Worm (Caenorhabditis elegans) whole organism, L2 larva: ENCODE results near the gene F13D11.4.

Experiments
- R02D3.7 ChIP-seq: fragments of 150-350 bp; optimal IDR thresholded peaks from 2 replicates; lab custom pipeline; 2014; ENCODE audit warnings: missing biosample characterization, missing genetic modification characterization
- alr-1 ChIP-seq: fragments of 150-350 bp; optimal IDR thresholded peaks from 2 replicates; lab custom pipeline; 2014; ENCODE audit warnings: missing biosample characterization, missing genetic modification characterization
- ama-1 ChIP-seq: fragments of 150-350 bp; optimal IDR thresholded peaks from 2 replicates; lab custom pipeline; 2018; ENCODE audit warnings: inconsistent platforms
- elt-3 ChIP-seq: sonication (generic microtip); optimal IDR thresholded peaks from 2 replicates; lab custom pipeline; 2017; ENCODE audit warnings: missing biosample characterization, missing genetic modification characterization
- lin-11 ChIP-seq: fragments of 150-350 bp; sonication (generic microtip); optimal IDR thresholded peaks from 2 replicates; lab custom pipeline; 2014; ENCODE audit warnings: missing biosample characterization, missing genetic modification characterization, inconsistent platforms, mixed read lengths
- nhr-21 ChIP-seq: fragments of 150-350 bp; optimal IDR thresholded peaks from 2 replicates; lab custom pipeline; 2014; ENCODE audit warnings: missing biosample characterization, missing genetic modification characterization
- nhr-237 ChIP-seq: fragments of 150-350 bp; optimal IDR thresholded peaks from 2 replicates; lab custom pipeline; 2014; ENCODE audit warnings: missing biosample characterization, missing genetic modification characterization
- nhr-25 ChIP-seq: fragments of 150-350 bp; sonication (generic microtip); optimal IDR thresholded peaks from 3 replicates; lab custom pipeline; 2014; ENCODE audit warnings: missing biosample characterization, missing genetic modification characterization
- snpc-4 ChIP-seq: fragments of 150-350 bp; optimal IDR thresholded peaks from 2 replicates; lab custom pipeline; 2014; ENCODE audit warnings: missing biosample characterization, missing genetic modification characterization
- unc-62 ChIP-seq: fragments of 150-350 bp; optimal IDR thresholded peaks from 2 replicates; lab custom pipeline; 2014; ENCODE audit warnings: missing biosample characterization, missing genetic modification reagents, missing genetic modification characterization
- zag-1 ChIP-seq: fragments of 150-350 bp; optimal IDR thresholded peaks from 2 replicates; lab custom pipeline; 2014; ENCODE audit warnings: missing biosample characterization, missing genetic modification characterization
- ztf-4 ChIP-seq: fragments of 150-350 bp; optimal IDR thresholded peaks from 2 replicates; lab custom pipeline; 2014; ENCODE audit warnings: missing biosample characterization, missing genetic modification characterization

ce11 chrX:5798690-5799089 is 35.9 kb downstream of the F13D11.4 start, which contains the start of gene F46G11.4:
- TF ChIP-seq lin-11 (no peak), snpc-4 (tag; lab: Kevin White, UChicago) (no peak), nhr-25 (no peak), nhr-237 (tag; lab: Kevin White, UChicago) (no peak), elt-3 (no peak), R02D3.7 (tag; lab: Kevin White, UChicago) (no peak), alr-1 (tag; lab: Kevin White, UChicago) (no peak), nhr-21 (tag; lab: Kevin White, UChicago) (no peak), ama-1 (lab: Kevin White, UChicago) (no peak), zag-1 (tag; lab: Kevin White, UChicago) (no peak), ztf-4 (tag; lab: Kevin White, UChicago) (no peak), unc-62 (GFP tag; lab: Kevin White, UChicago) (no peak)
